Worm (Caenorhabditis elegans) whole organism, L2 larva: ENCODE data around the gene ceh-76.
A peak's percentile ranks its signal among the peaks of the same experiment; 100 is the strongest.

ENCODE experiments used
- C34F6.9 ChIP-seq: fragments of 150-350 bp; optimal IDR thresholded peaks from 2 replicates; lab custom pipeline; 2014; ENCODE audit warnings: missing biosample characterization, missing genetic modification characterization
- F13H6.1 ChIP-seq: sonication (generic microtip); optimal IDR thresholded peaks from 2 replicates; lab custom pipeline; 2016; ENCODE audit warnings: missing genetic modification characterization, missing compliant biosample characterization
- R02D3.7 ChIP-seq: fragments of 150-350 bp; optimal IDR thresholded peaks from 2 replicates; lab custom pipeline; 2014; ENCODE audit warnings: missing biosample characterization, missing genetic modification characterization
- Y55F3AM.14 ChIP-seq: fragments of 200-800 bp; sonication (Bioruptor generic); optimal IDR thresholded peaks from 2 replicates; lab custom pipeline; 2018; ENCODE audit warnings: mild to moderate bottlenecking, missing genetic modification characterization, missing compliant biosample characterization
- ZK546.5 ChIP-seq: sonication (generic microtip); optimal IDR thresholded peaks from 2 replicates; lab custom pipeline; 2017; ENCODE audit warnings: missing biosample characterization, missing genetic modification characterization
- alr-1 ChIP-seq: fragments of 150-350 bp; optimal IDR thresholded peaks from 2 replicates; lab custom pipeline; 2014; ENCODE audit warnings: missing biosample characterization, missing genetic modification characterization
- aly-2 ChIP-seq: fragments of 150-350 bp; optimal IDR thresholded peaks from 2 replicates; lab custom pipeline; 2014; ENCODE audit warnings: missing biosample characterization, missing genetic modification characterization
- ama-1 ChIP-seq: fragments of 150-350 bp; optimal IDR thresholded peaks from 2 replicates; lab custom pipeline; 2018; ENCODE audit warnings: inconsistent platforms
- blmp-1 ChIP-seq: sonication (generic microtip); optimal IDR thresholded peaks from 2 replicates; lab custom pipeline; 2017; ENCODE audit warnings: missing genetic modification characterization, mild to moderate bottlenecking, missing compliant biosample characterization, antibody characterized with exemption, moderate library complexity; ENCODE audit not compliant: insufficient read depth
- ceh-16 ChIP-seq: fragments of 150-350 bp; optimal IDR thresholded peaks from 2 replicates; lab custom pipeline; 2014; ENCODE audit warnings: missing biosample characterization, missing genetic modification characterization
- ceh-82 ChIP-seq: fragments of 150-350 bp; optimal IDR thresholded peaks from 2 replicates; lab custom pipeline; 2014; ENCODE audit warnings: missing biosample characterization, missing genetic modification characterization
- crh-2 ChIP-seq: sonication (generic microtip); optimal IDR thresholded peaks from 2 replicates; lab custom pipeline; 2017; ENCODE audit warnings: missing biosample characterization, missing genetic modification characterization
- dmd-4 ChIP-seq: sonication (generic microtip); optimal IDR thresholded peaks from 2 replicates; lab custom pipeline; 2017; ENCODE audit warnings: missing biosample characterization, missing genetic modification characterization
- egl-27 ChIP-seq: sonication (generic microtip); optimal IDR thresholded peaks from 3 replicates; lab custom pipeline; 2017; ENCODE audit warnings: missing biosample characterization, missing genetic modification reagents, missing genetic modification characterization
- elt-1 ChIP-seq: fragments of 150-350 bp; optimal IDR thresholded peaks from 2 replicates; lab custom pipeline; 2014; ENCODE audit warnings: missing biosample characterization, missing genetic modification characterization
- elt-3 ChIP-seq: sonication (generic microtip); optimal IDR thresholded peaks from 2 replicates; lab custom pipeline; 2017; ENCODE audit warnings: missing biosample characterization, missing genetic modification characterization
- fos-1 ChIP-seq: fragments of 150-350 bp; optimal IDR thresholded peaks from 2 replicates; lab custom pipeline; 2014; ENCODE audit warnings: missing biosample characterization, missing genetic modification characterization
- gmeb-1 ChIP-seq: fragments of 150-350 bp; optimal IDR thresholded peaks from 2 replicates; lab custom pipeline; 2014; ENCODE audit warnings: missing biosample characterization, missing genetic modification characterization
- lin-11 ChIP-seq: fragments of 150-350 bp; sonication (generic microtip); optimal IDR thresholded peaks from 2 replicates; lab custom pipeline; 2014; ENCODE audit warnings: missing biosample characterization, missing genetic modification characterization, inconsistent platforms, mixed read lengths
- lin-13 ChIP-seq: fragments of 150-350 bp; optimal IDR thresholded peaks from 2 replicates; lab custom pipeline; 2014; ENCODE audit warnings: missing biosample characterization, missing genetic modification reagents, missing genetic modification characterization
- lin-39 ChIP-seq: fragments of 150-350 bp; optimal IDR thresholded peaks from 2 replicates; lab custom pipeline; 2014; ENCODE audit warnings: missing biosample characterization, missing genetic modification reagents, missing genetic modification characterization
- lsy-2 ChIP-seq, 2 experiments: fragments of 150-350 bp in 1 of 2; sonication (generic microtip) in 1 of 2; optimal IDR thresholded peaks; 2 replicates each; lab custom pipeline; 2014 to 2017; ENCODE audit warnings: missing biosample characterization in 2 of 2, missing genetic modification characterization in 2 of 2
- mab-5 ChIP-seq: fragments of 150-350 bp; optimal IDR thresholded peaks from 2 replicates; lab custom pipeline; 2014; ENCODE audit warnings: missing biosample characterization, missing genetic modification characterization
- mbf-1 ChIP-seq: sonication (generic microtip); optimal IDR thresholded peaks from 2 replicates; lab custom pipeline; 2017; ENCODE audit warnings: missing biosample characterization, missing genetic modification characterization
- mdl-1 ChIP-seq, 2 experiments: fragments of 150-350 bp in 1 of 2; sonication (generic microtip) in 1 of 2; optimal IDR thresholded peaks; 2 replicates each; lab custom pipeline; 2017; ENCODE audit warnings: missing biosample characterization in 2 of 2, missing genetic modification characterization in 2 of 2
- nhr-10 ChIP-seq: sonication (generic microtip); optimal IDR thresholded peaks from 2 replicates; lab custom pipeline; 2017; ENCODE audit warnings: missing biosample characterization, missing genetic modification characterization
- nhr-11 ChIP-seq: fragments of 150-350 bp; optimal IDR thresholded peaks from 2 replicates; lab custom pipeline; 2014; ENCODE audit warnings: missing biosample characterization, missing genetic modification characterization
- nhr-12 ChIP-seq: fragments of 150-350 bp; optimal IDR thresholded peaks from 2 replicates; lab custom pipeline; 2014; ENCODE audit warnings: missing biosample characterization, missing genetic modification characterization
- nhr-129 ChIP-seq: fragments of 150-350 bp; optimal IDR thresholded peaks from 2 replicates; lab custom pipeline; 2014; ENCODE audit warnings: missing biosample characterization, missing genetic modification characterization
- nhr-21 ChIP-seq: fragments of 150-350 bp; optimal IDR thresholded peaks from 2 replicates; lab custom pipeline; 2014; ENCODE audit warnings: missing biosample characterization, missing genetic modification characterization
- nhr-23 ChIP-seq: fragments of 150-350 bp; optimal IDR thresholded peaks from 2 replicates; lab custom pipeline; 2014; ENCODE audit warnings: missing biosample characterization, missing genetic modification reagents, missing genetic modification characterization
- nhr-237 ChIP-seq: fragments of 150-350 bp; optimal IDR thresholded peaks from 2 replicates; lab custom pipeline; 2014; ENCODE audit warnings: missing biosample characterization, missing genetic modification characterization
- nhr-25 ChIP-seq: fragments of 150-350 bp; sonication (generic microtip); optimal IDR thresholded peaks from 3 replicates; lab custom pipeline; 2014; ENCODE audit warnings: missing biosample characterization, missing genetic modification characterization
- nhr-6 ChIP-seq: fragments of 150-350 bp; optimal IDR thresholded peaks from 2 replicates; lab custom pipeline; 2014; ENCODE audit warnings: missing biosample characterization, missing genetic modification characterization
- nhr-77 ChIP-seq: fragments of 150-350 bp; optimal IDR thresholded peaks from 2 replicates; lab custom pipeline; 2014; ENCODE audit warnings: missing biosample characterization, missing genetic modification characterization
- peb-1 ChIP-seq: fragments of 150-350 bp; optimal IDR thresholded peaks from 2 replicates; lab custom pipeline; 2014; ENCODE audit warnings: missing biosample characterization, missing genetic modification characterization
- sem-4 ChIP-seq: fragments of 150-350 bp; optimal IDR thresholded peaks from 2 replicates; lab custom pipeline; 2014; ENCODE audit warnings: missing biosample characterization, missing genetic modification reagents, missing genetic modification characterization
- skn-1 ChIP-seq: sonication (generic microtip); optimal IDR thresholded peaks from 2 replicates; lab custom pipeline; 2017; ENCODE audit warnings: missing biosample characterization, missing genetic modification characterization
- sma-3 ChIP-seq: sonication (generic microtip); optimal IDR thresholded peaks from 2 replicates; lab custom pipeline; 2016; ENCODE audit warnings: missing genetic modification reagents, missing genetic modification characterization, missing compliant biosample characterization
- sma-9 ChIP-seq, 2 experiments: fragments of 150-350 bp in 1 of 2; sonication (generic microtip) in 1 of 2; optimal IDR thresholded peaks; 2 replicates each; lab custom pipeline; 2014 to 2016; ENCODE audit warnings: missing genetic modification characterization in 2 of 2, mild to moderate bottlenecking in 1 of 2, missing biosample characterization in 1 of 2, missing compliant biosample characterization in 1 of 2, missing genetic modification reagents in 1 of 2, moderate library complexity in 1 of 2
- snpc-4 ChIP-seq: fragments of 150-350 bp; optimal IDR thresholded peaks from 2 replicates; lab custom pipeline; 2014; ENCODE audit warnings: missing biosample characterization, missing genetic modification characterization
- unc-39 ChIP-seq: fragments of 150-350 bp; optimal IDR thresholded peaks from 2 replicates; lab custom pipeline; 2014; ENCODE audit warnings: missing biosample characterization, missing genetic modification characterization
- unc-55 ChIP-seq: fragments of 150-350 bp; sonication (generic microtip); optimal IDR thresholded peaks from 3 replicates; lab custom pipeline; 2014; ENCODE audit warnings: missing biosample characterization, missing genetic modification reagents, missing genetic modification characterization
- unc-62 ChIP-seq: fragments of 150-350 bp; optimal IDR thresholded peaks from 2 replicates; lab custom pipeline; 2014; ENCODE audit warnings: missing biosample characterization, missing genetic modification reagents, missing genetic modification characterization
- zag-1 ChIP-seq: fragments of 150-350 bp; optimal IDR thresholded peaks from 2 replicates; lab custom pipeline; 2014; ENCODE audit warnings: missing biosample characterization, missing genetic modification characterization
- ztf-1 ChIP-seq: fragments of 200-800 bp; sonication (Bioruptor generic); conservative IDR thresholded peaks from 2 replicates; pipeline ENCODE4 v1.3.6; 2022; ENCODE audit warnings: missing genetic modification characterization, missing compliant biosample characterization
- ztf-11 ChIP-seq: sonication (generic microtip); optimal IDR thresholded peaks from 2 replicates; lab custom pipeline; 2017; ENCODE audit warnings: missing biosample characterization, missing genetic modification characterization
- ztf-4 ChIP-seq: fragments of 150-350 bp; optimal IDR thresholded peaks from 2 replicates; lab custom pipeline; 2014; ENCODE audit warnings: missing biosample characterization, missing genetic modification characterization

The ceh-76 gene

DNA sequence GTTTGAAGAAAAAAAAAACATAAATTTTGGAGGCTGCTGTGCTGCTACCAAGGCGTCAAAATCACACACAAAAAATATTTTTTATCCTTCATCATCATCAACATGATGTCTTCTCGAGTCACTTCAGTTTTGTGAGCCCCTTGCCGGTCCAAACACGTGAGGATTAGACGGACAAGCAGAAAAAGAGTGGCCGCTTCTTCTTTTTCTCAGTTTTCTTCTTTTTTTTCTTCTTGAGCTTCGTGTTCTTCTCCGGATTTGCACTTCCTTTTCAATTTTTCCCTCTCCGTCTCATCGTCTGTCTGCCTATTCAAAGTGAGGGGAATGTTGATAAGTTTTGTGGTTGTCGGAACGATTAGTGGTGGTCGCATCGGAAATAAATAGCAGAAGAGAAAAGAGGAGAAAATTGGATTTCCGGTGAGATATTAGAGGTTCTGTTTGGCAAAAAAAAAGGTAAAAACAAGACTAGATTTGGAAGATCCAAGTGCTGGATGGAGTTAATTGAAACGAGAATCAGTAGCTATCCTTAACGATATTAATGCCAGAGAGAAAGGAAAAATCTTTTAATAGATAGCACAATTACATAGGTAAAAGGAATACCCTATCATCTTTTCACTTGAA, 14.0 kb downstream of the ceh-76 start (continued):
- TF ChIP-seq ceh-16: no peak
- TF ChIP-seq skn-1 (tag; lab: Kevin White, UChicago): no peak
- TF ChIP-seq egl-27: peak; percentile 32
- no peak for TF ChIP-seq nhr-25
- TF ChIP-seq aly-2 (tag; lab: Kevin White, UChicago): no peak
- no peak for TF ChIP-seq mbf-1 (tag; lab: Kevin White, UChicago)
- TF ChIP-seq mdl-1 (tag; optimal IDR thresholded peaks at IDR 0.05; lab: Kevin White, UChicago): peak in 1 of 2 experiments; percentile 67
- TF ChIP-seq unc-39 (tag; lab: Kevin White, UChicago): no peak
- TF ChIP-seq zag-1 (tag; lab: Kevin White, UChicago): peak; percentile 61
- TF ChIP-seq dmd-4 (tag; lab: Kevin White, UChicago): no peak
- no peak for TF ChIP-seq sem-4 (tag; lab: Kevin White, UChicago)
- no peak for TF ChIP-seq gmeb-1 (tag; lab: Kevin White, UChicago)
- TF ChIP-seq F13H6.1: peak; percentile 14
- TF ChIP-seq lin-39 (tag; lab: Kevin White, UChicago): no peak

DNA sequence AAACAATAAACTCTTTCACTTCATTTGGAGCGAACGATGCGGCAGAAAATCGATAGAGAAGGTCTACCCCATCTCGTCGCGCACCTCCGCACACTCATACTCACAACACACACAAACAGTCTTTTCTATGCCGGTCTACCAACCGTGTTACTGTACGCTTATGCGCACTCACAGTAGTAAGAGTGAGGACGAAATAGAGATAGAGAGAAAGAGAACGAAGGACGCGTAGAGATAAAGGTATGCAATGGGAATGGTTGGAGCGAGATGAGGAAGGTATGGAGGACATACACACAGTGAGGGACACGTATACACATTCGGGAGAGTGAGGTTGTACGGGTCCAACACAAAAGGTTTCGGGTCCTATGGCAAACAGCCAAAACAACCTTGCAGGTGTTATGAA, 15.7 kb downstream of the ceh-76 start:
- TF ChIP-seq ztf-11 (tag; lab: Kevin White, UChicago): no peak
- no peak for TF ChIP-seq ceh-82 (tag; lab: Kevin White, UChicago)
- no peak for TF ChIP-seq skn-1 (tag; lab: Kevin White, UChicago)
- no peak for TF ChIP-seq egl-27
- TF ChIP-seq nhr-6 (tag; lab: Kevin White, UChicago): no peak
- TF ChIP-seq fos-1 (tag; lab: Kevin White, UChicago): peak; percentile 67
- no peak for TF ChIP-seq Y55F3AM.14 (GFP tag; lab: Kevin White, UChicago)
- TF ChIP-seq zag-1 (tag; lab: Kevin White, UChicago): no peak
- no peak for TF ChIP-seq mdl-1 (tag; optimal IDR thresholded peaks at IDR 0.05; lab: Kevin White, UChicago)
- TF ChIP-seq blmp-1: no peak
- peak; percentile 9 for TF ChIP-seq sma-3 (GFP tag; lab: Kevin White, UChicago)
- TF ChIP-seq snpc-4 (tag; lab: Kevin White, UChicago): no peak
- no peak for TF ChIP-seq elt-3 (tag; lab: Kevin White, UChicago)
- no peak for TF ChIP-seq ZK546.5 (tag; lab: Kevin White, UChicago)
- TF ChIP-seq unc-55: no peak
- TF ChIP-seq nhr-77 (tag; lab: Kevin White, UChicago): no peak
- peak; percentile 33 for TF ChIP-seq F13H6.1
- no peak for TF ChIP-seq nhr-12 (tag; lab: Kevin White, UChicago)
- TF ChIP-seq peb-1 (tag; lab: Kevin White, UChicago): peak; percentile 36
- TF ChIP-seq sma-9 (GFP tag; optimal IDR thresholded peaks at IDR 0.05; lab: Kevin White, UChicago): peak; percentile 25
- no peak for TF ChIP-seq sma-9 (tag; optimal IDR thresholded peaks at IDR 0.05; lab: Kevin White, UChicago)
- TF ChIP-seq mab-5 (tag; lab: Kevin White, UChicago): no peak
- TF ChIP-seq ztf-1: no peak
- no peak for TF ChIP-seq mbf-1 (tag; lab: Kevin White, UChicago)
- no peak for TF ChIP-seq nhr-23 (tag; lab: Kevin White, UChicago)
- TF ChIP-seq ama-1 (lab: Kevin White, UChicago): no peak
- TF ChIP-seq lin-11: no peak
- no peak for TF ChIP-seq dmd-4 (tag; lab: Kevin White, UChicago)
- no peak for TF ChIP-seq nhr-10 (tag; lab: Kevin White, UChicago)
- TF ChIP-seq unc-62 (GFP tag; lab: Kevin White, UChicago): no peak
- no peak for TF ChIP-seq sem-4 (tag; lab: Kevin White, UChicago)
- no peak for TF ChIP-seq C34F6.9 (tag; lab: Kevin White, UChicago)
- no peak for TF ChIP-seq ceh-16
- no peak for TF ChIP-seq ztf-4 (tag; lab: Kevin White, UChicago)
- TF ChIP-seq crh-2 (tag; lab: Kevin White, UChicago): no peak
- no peak for TF ChIP-seq aly-2 (tag; lab: Kevin White, UChicago)
- peak; percentile 22 for TF ChIP-seq gmeb-1 (tag; lab: Kevin White, UChicago)
- TF ChIP-seq R02D3.7 (tag; lab: Kevin White, UChicago): no peak
- peak; percentile 78 for TF ChIP-seq nhr-25
- no peak for TF ChIP-seq nhr-21
- TF ChIP-seq lin-39 (tag; lab: Kevin White, UChicago): no peak
- TF ChIP-seq alr-1: no peak
- peak; percentile 5 to 46 for TF ChIP-seq lsy-2 (tag; optimal IDR thresholded peaks at IDR 0.05; lab: Kevin White, UChicago)
- TF ChIP-seq nhr-237: no peak
- no peak for TF ChIP-seq elt-1 (tag; lab: Kevin White, UChicago)
- TF ChIP-seq nhr-11 (tag; lab: Kevin White, UChicago): no peak
- peak; percentile 83 for TF ChIP-seq nhr-129 (tag; lab: Kevin White, UChicago)
- no peak for TF ChIP-seq lin-13
